Worm (Caenorhabditis elegans) whole organism, mixed stage, embryonic: ENCODE data around the gene erp-44.3.

ENCODE experiments used
- M03D4.4 ChIP-seq: sonication (generic microtip); optimal IDR thresholded peaks from 2 replicates; lab custom pipeline; 2017; ENCODE audit warnings: mild to moderate bottlenecking, missing genetic modification characterization, missing compliant biosample characterization
- bed-3 ChIP-seq: fragments of 200-800 bp; sonication (Bioruptor generic); optimal IDR thresholded peaks from 3 replicates; lab custom pipeline; 2018; ENCODE audit warnings: mild to moderate bottlenecking, missing genetic modification characterization, moderate library complexity, missing compliant biosample characterization
- blmp-1 ChIP-seq: fragments of 150-350 bp; optimal IDR thresholded peaks from 2 replicates; lab custom pipeline; 2014; ENCODE audit warnings: missing biosample characterization, missing genetic modification characterization
- ceh-39 ChIP-seq: fragments of 150-350 bp; optimal IDR thresholded peaks from 2 replicates; lab custom pipeline; 2014; ENCODE audit warnings: missing biosample characterization, missing genetic modification characterization
- ceh-83 ChIP-seq: fragments of 200-800 bp; sonication (Bioruptor generic); optimal IDR thresholded peaks from 2 replicates; lab custom pipeline; 2018; ENCODE audit warnings: mild to moderate bottlenecking, missing genetic modification characterization, missing compliant biosample characterization
- ces-1 ChIP-seq: fragments of 150-350 bp; optimal IDR thresholded peaks from 2 replicates; lab custom pipeline; 2014; ENCODE audit warnings: missing biosample characterization, missing genetic modification reagents, missing genetic modification characterization
- cnd-1 ChIP-seq: fragments of 200-800 bp; sonication (Bioruptor generic); optimal IDR thresholded peaks from 2 replicates; lab custom pipeline; 2018; ENCODE audit warnings: mild to moderate bottlenecking, missing genetic modification characterization, missing compliant biosample characterization
- drap-1 ChIP-seq: fragments of 200-800 bp; sonication (Bioruptor generic); optimal IDR thresholded peaks from 3 replicates; lab custom pipeline; 2018; ENCODE audit warnings: mild to moderate bottlenecking, missing genetic modification characterization, missing compliant biosample characterization
- elt-3 ChIP-seq: fragments of 150-350 bp; optimal IDR thresholded peaks from 2 replicates; lab custom pipeline; 2014; ENCODE audit warnings: missing biosample characterization, missing genetic modification characterization
- flh-1 ChIP-seq: fragments of 200-800 bp; sonication (Bioruptor generic); optimal IDR thresholded peaks from 2 replicates; lab custom pipeline; 2018; ENCODE audit warnings: mild to moderate bottlenecking, missing genetic modification characterization, moderate library complexity, missing compliant biosample characterization
- ham-2 ChIP-seq: fragments of 200-800 bp; sonication (Bioruptor generic); optimal IDR thresholded peaks from 2 replicates; lab custom pipeline; 2018; ENCODE audit warnings: mild to moderate bottlenecking, missing genetic modification characterization, missing compliant biosample characterization
- hlh-1 ChIP-seq: fragments of 150-350 bp; optimal IDR thresholded peaks from 2 replicates; lab custom pipeline; 2014; ENCODE audit warnings: missing biosample characterization, missing genetic modification reagents, missing genetic modification characterization
- lin-13 ChIP-seq: fragments of 150-350 bp; optimal IDR thresholded peaks from 2 replicates; lab custom pipeline; 2014; ENCODE audit warnings: missing biosample characterization, missing genetic modification characterization
- lin-32 ChIP-seq: fragments of 200-800 bp; sonication (Bioruptor generic); optimal IDR thresholded peaks from 2 replicates; lab custom pipeline; 2018; ENCODE audit warnings: mild to moderate bottlenecking, missing genetic modification characterization, missing compliant biosample characterization
- mab-5 ChIP-seq: fragments of 150-350 bp; optimal IDR thresholded peaks from 2 replicates; lab custom pipeline; 2014; ENCODE audit warnings: missing biosample characterization, missing genetic modification characterization
- mep-1 ChIP-seq: fragments of 150-350 bp; optimal IDR thresholded peaks from 2 replicates; lab custom pipeline; 2017; ENCODE audit warnings: missing biosample characterization, missing genetic modification reagents, missing genetic modification characterization, inconsistent platforms
- mls-2 ChIP-seq: sonication (generic microtip); optimal IDR thresholded peaks from 2 replicates; lab custom pipeline; 2016; ENCODE audit warnings: mild to moderate bottlenecking, missing genetic modification characterization, moderate library complexity, missing compliant biosample characterization
- nhr-12 ChIP-seq: fragments of 150-350 bp; optimal IDR thresholded peaks from 2 replicates; lab custom pipeline; 2014; ENCODE audit warnings: missing biosample characterization, missing genetic modification characterization
- nhr-2 ChIP-seq: fragments of 150-350 bp; optimal IDR thresholded peaks from 2 replicates; lab custom pipeline; 2014; ENCODE audit warnings: missing biosample characterization, missing genetic modification characterization
- nhr-28 ChIP-seq: fragments of 150-350 bp; optimal IDR thresholded peaks from 2 replicates; lab custom pipeline; 2014; ENCODE audit warnings: missing biosample characterization, missing genetic modification characterization
- nhr-76 ChIP-seq: sonication (generic microtip); optimal IDR thresholded peaks from 2 replicates; lab custom pipeline; 2017; ENCODE audit warnings: missing biosample characterization, missing genetic modification characterization
- sem-2 ChIP-seq: fragments of 200-800 bp; sonication (Bioruptor generic); optimal IDR thresholded peaks from 2 replicates; lab custom pipeline; 2018; ENCODE audit warnings: mild to moderate bottlenecking, missing genetic modification characterization, missing compliant biosample characterization
- snpc-4 ChIP-seq: fragments of 150-350 bp; optimal IDR thresholded peaks from 2 replicates; lab custom pipeline; 2014; ENCODE audit warnings: missing biosample characterization, missing genetic modification characterization
- sptf-1 ChIP-seq: sonication (generic microtip); optimal IDR thresholded peaks from 2 replicates; lab custom pipeline; 2017; ENCODE audit warnings: mild to moderate bottlenecking, missing genetic modification characterization, moderate library complexity, missing compliant biosample characterization
- tbx-8 ChIP-seq: fragments of 200-800 bp; sonication (Bioruptor generic); optimal IDR thresholded peaks from 2 replicates; lab custom pipeline; 2018; ENCODE audit warnings: mild to moderate bottlenecking, missing genetic modification characterization, moderate library complexity, missing compliant biosample characterization
- unc-120 ChIP-seq: sonication (generic microtip); optimal IDR thresholded peaks from 2 replicates; lab custom pipeline; 2017; ENCODE audit warnings: missing genetic modification characterization, missing compliant biosample characterization; ENCODE audit not compliant: poor library complexity, severe bottlenecking
- unc-62 ChIP-seq: fragments of 150-350 bp; optimal IDR thresholded peaks from 2 replicates; lab custom pipeline; 2014; ENCODE audit warnings: missing biosample characterization, missing genetic modification reagents, missing genetic modification characterization
- zip-8 ChIP-seq: fragments of 150-350 bp; optimal IDR thresholded peaks from 2 replicates; lab custom pipeline; 2014; ENCODE audit warnings: missing biosample characterization, missing genetic modification characterization
- ztf-11 ChIP-seq: fragments of 150-350 bp; optimal IDR thresholded peaks from 2 replicates; lab custom pipeline; 2014; ENCODE audit warnings: missing biosample characterization, missing genetic modification characterization

erp-44.3 gene

DNA sequence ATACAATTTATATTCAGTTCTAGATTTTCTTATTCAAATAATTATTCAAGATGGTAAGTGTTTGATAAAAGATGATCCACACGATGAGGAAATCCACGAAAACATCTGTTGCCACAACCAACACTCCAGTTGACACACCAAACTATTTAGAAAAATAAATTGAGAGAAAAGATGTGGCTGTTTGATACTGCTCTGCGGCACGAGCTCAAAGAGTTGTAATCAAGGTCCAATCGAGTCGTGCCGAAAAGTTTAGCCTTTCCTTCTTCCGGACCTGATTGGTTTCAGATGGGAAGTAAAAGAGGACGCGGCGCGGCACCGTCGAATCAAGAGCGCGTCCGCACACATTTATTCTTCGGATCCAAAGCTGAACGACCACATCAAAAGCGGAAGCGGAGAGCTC lies 14.1 kb downstream of the erp-44.3 start:
- TF ChIP-seq lin-32 (GFP tag; lab: Kevin White, UChicago) = no peak
- no peak for TF ChIP-seq M03D4.4 (tag; lab: Kevin White, UChicago)
- no peak for TF ChIP-seq mep-1
- no peak for TF ChIP-seq ces-1 (GFP tag; lab: Kevin White, UChicago)
- TF ChIP-seq nhr-28 (tag; lab: Kevin White, UChicago) = no peak
- no peak for TF ChIP-seq tbx-8 (GFP tag; lab: Kevin White, UChicago)
- TF ChIP-seq drap-1 (GFP tag; lab: Kevin White, UChicago) = no peak
- TF ChIP-seq unc-120 = no peak
- no peak for TF ChIP-seq nhr-12 (tag; lab: Kevin White, UChicago)
- TF ChIP-seq nhr-2 (tag; lab: Kevin White, UChicago) = no peak
- TF ChIP-seq flh-1 (GFP tag; lab: Kevin White, UChicago) = no peak
- TF ChIP-seq sem-2 (GFP tag; lab: Kevin White, UChicago) = no peak

DNA sequence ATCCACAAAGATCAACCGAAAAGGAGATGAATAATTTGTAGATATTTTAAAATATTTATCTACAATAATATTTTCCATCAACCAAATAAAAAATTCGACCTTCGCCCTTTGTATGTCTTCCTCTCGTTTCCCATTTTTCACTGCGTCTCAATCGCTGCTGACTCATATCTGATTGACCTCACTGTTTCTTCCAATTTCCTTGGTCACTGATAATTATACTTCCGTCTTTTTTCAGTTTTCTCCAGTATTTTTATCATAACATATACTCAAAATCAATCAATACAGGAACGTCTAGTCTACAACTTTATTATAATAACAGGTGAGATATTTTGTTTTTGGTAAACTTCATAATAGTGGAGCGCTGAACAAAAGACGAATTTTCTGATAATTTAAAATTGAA lies 16.5 kb downstream of the erp-44.3 start, which contains the start of gene pmk-3:
Gene pmk-3 (plus strand): TSS at position 236 of the 400 bp plus-strand sequence.
- TF ChIP-seq nhr-12 (tag; lab: Kevin White, UChicago) = no peak
- no peak for TF ChIP-seq flh-1 (GFP tag; lab: Kevin White, UChicago)
- no peak for TF ChIP-seq ztf-11 (tag; lab: Kevin White, UChicago)
- TF ChIP-seq ceh-83 (GFP tag; lab: Kevin White, UChicago) = no peak
- no peak for TF ChIP-seq cnd-1 (tag; lab: Kevin White, UChicago)
- no peak for TF ChIP-seq drap-1 (GFP tag; lab: Kevin White, UChicago)
- TF ChIP-seq lin-13 (tag; lab: Kevin White, UChicago) = no peak
- TF ChIP-seq snpc-4 (tag; lab: Kevin White, UChicago) = no peak
- no peak for TF ChIP-seq elt-3 (tag; lab: Kevin White, UChicago)
- no peak for TF ChIP-seq sem-2 (GFP tag; lab: Kevin White, UChicago)
- TF ChIP-seq unc-62 (GFP tag; lab: Kevin White, UChicago) = no peak
- TF ChIP-seq ceh-39 (tag; lab: Kevin White, UChicago) = no peak
- TF ChIP-seq zip-8 (tag; lab: Kevin White, UChicago) = no peak
- TF ChIP-seq mls-2 (tag; lab: Kevin White, UChicago) = no peak

DNA sequence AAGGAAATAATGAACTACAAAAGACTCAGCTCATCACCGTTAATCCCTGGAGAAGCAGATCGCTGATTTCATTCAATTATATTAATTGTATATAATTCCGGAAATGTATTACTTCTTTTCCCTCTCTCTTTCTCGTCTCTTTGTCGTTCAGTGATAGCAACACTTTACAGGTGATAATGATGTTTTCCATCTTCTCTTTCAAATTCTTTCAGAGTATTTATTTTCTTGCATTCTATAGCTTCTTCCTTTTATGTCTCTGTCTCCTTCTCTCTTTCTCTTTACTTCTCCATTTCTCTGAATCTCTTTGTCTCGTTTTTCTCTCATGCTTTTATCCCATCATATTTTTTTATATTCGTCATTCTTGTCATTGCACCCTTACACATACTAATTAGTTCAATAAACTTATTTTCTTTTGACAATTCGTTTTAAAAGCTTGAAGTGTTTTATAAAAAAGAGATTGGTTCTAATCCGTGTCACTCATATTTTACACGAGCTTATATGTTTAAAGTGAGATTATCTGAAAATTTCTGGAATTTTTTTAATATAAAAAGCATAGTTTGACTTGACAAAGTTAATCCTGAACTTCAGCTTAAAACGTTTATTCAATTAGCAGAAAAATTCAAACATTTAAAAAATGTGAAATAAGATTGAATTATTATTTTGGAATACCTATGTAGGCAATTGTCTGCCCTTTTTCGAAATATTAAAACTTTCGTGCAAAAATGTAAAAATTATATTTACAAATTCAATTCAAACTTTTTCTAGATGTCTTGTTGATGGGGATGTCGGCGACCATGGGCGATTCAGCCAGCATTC lies 20.5 kb downstream of the erp-44.3 start, which contains the start of gene pmk-2:
Gene pmk-2 (plus strand): TSS at position 766 of the 816 bp plus-strand sequence.
- TF ChIP-seq blmp-1 (no peak), lin-13 (tag; lab: Kevin White, UChicago) (no peak), ces-1 (GFP tag; lab: Kevin White, UChicago) (peak; percentile 69)
- TF ChIP-seq, all 35 proteins: peak for 1

DNA sequence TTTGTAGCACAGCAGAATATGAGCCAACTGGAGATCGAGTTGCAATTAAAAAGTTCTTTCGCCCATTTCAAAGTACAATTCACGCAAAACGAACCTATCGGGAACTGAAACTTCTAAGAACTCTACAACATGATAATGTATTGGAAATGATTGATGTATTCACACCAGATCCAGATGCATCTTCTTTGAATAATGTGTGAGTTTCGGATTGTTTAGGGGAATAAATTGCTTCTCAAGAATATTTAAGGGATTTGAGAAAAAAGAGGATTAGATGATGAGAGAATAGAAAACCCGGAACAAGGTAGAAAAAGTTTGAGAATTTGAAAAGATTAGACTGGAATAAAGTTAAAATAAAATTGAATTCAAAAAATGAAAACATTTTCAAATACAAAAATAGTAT lies 21.9 kb downstream of the erp-44.3 start:
- TF ChIP-seq bed-3 (GFP tag; lab: Kevin White, UChicago) (no peak), nhr-76 (tag; lab: Kevin White, UChicago) (no peak), nhr-28 (tag; lab: Kevin White, UChicago) (no peak), elt-3 (tag; lab: Kevin White, UChicago) (no peak)

DNA sequence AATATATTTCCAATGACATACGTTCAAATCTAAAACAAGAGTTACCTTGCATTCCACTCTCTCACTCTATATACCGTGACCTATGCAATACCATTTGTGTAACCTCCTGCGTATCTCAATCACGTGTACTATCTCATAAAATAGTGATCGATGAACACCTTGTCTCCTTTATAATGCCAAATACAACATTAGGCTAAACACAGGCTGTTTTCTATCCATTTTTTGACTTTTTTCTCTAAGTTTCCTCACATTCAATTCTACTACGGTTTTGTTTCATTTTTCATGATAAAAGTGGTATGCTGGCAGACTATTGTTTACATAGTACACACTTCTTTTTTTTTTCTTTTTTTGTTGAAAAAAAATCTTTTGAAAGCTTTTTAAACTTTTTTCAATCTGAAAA lies 23.8 kb downstream of the erp-44.3 start:
- no peak for TF ChIP-seq drap-1 (GFP tag; lab: Kevin White, UChicago)
- peak; percentile 83 for TF ChIP-seq ceh-39 (tag; lab: Kevin White, UChicago)
- no peak for TF ChIP-seq nhr-2 (tag; lab: Kevin White, UChicago)
- TF ChIP-seq sptf-1 (tag; lab: Kevin White, UChicago) = no peak
- TF ChIP-seq elt-3 (tag; lab: Kevin White, UChicago) = no peak
- TF ChIP-seq ham-2 (GFP tag; lab: Kevin White, UChicago) = no peak
- no peak for TF ChIP-seq bed-3 (GFP tag; lab: Kevin White, UChicago)
- no peak for TF ChIP-seq mab-5 (tag; lab: Kevin White, UChicago)
- no peak for TF ChIP-seq hlh-1 (tag; lab: Kevin White, UChicago)
